Fruit fly (Drosophila melanogaster) whole organism, pupa: ENCODE measurements around the gene CG15059.

Experiments used
- CG10348 ChIP-seq: fragments of 200-800 bp; sonication (Bioruptor generic); IDR thresholded peaks from 2 replicates; pipeline ENCODE4 v1.3.6; 2022; ENCODE audit warnings: missing biosample characterization, missing genetic modification characterization
- CG13204 ChIP-seq: fragments of 200-800 bp; sonication (Bioruptor generic); optimal IDR thresholded peaks from 2 replicates; lab custom pipeline; 2018; ENCODE audit warnings: missing biosample characterization, mild to moderate bottlenecking, missing genetic modification characterization, moderate library complexity
- CG15710 ChIP-seq: fragments of 200-800 bp; sonication (Bioruptor generic); optimal IDR thresholded peaks from 2 replicates; lab custom pipeline; 2018; ENCODE audit warnings: missing biosample characterization, mild to moderate bottlenecking, missing genetic modification characterization, moderate library complexity
- CG32121 ChIP-seq: fragments of 200-800 bp; sonication (Bioruptor generic); IDR thresholded peaks from 2 replicates; pipeline ENCODE4 v1.3.6; 2022; ENCODE audit warnings: missing biosample characterization, missing genetic modification characterization
- CG4496 ChIP-seq: fragments of 200-800 bp; sonication (Bioruptor generic); IDR thresholded peaks from 3 replicates; pipeline ENCODE4 v1.3.6; 2022; ENCODE audit warnings: missing biosample characterization, missing genetic modification characterization
- CG8159 ChIP-seq: fragments of 200-800 bp; sonication (Bioruptor generic); optimal IDR thresholded peaks from 3 replicates; lab custom pipeline; 2018; ENCODE audit warnings: missing biosample characterization, mild to moderate bottlenecking, missing genetic modification characterization, moderate library complexity
- CG8301 ChIP-seq: fragments of 200-800 bp; sonication (Bioruptor generic); optimal IDR thresholded peaks from 2 replicates; lab custom pipeline; 2018; ENCODE audit warnings: missing biosample characterization, mild to moderate bottlenecking, missing genetic modification characterization
- D1 ChIP-seq: fragments of 200-800 bp; sonication (Bioruptor generic); optimal IDR thresholded peaks from 2 replicates; lab custom pipeline; 2018; ENCODE audit warnings: missing biosample characterization, mild to moderate bottlenecking, missing genetic modification characterization, moderate library complexity
- EcR ChIP-seq: fragments of 200-800 bp; sonication (Bioruptor generic); optimal IDR thresholded peaks from 3 replicates; lab custom pipeline; 2019; ENCODE audit warnings: missing biosample characterization, missing genetic modification characterization, mild to moderate bottlenecking, moderate library complexity, missing genetic modification reagents
- Ets98B ChIP-seq: fragments of 200-800 bp; sonication (Bioruptor generic); IDR thresholded peaks from 2 replicates; pipeline ENCODE4 v1.3.6; 2022; ENCODE audit warnings: missing biosample characterization, missing genetic modification characterization
- Pif1A ChIP-seq: fragments of 200-800 bp; sonication (Bioruptor generic); optimal IDR thresholded peaks from 3 replicates; lab custom pipeline; 2016; ENCODE audit warnings: missing biosample characterization, missing genetic modification characterization
- fd96Ca ChIP-seq: fragments of 200-800 bp; sonication (Bioruptor generic); IDR thresholded peaks from 3 replicates; pipeline ENCODE4 v1.3.6; 2022; ENCODE audit warnings: missing biosample characterization, missing genetic modification characterization
- gl ChIP-seq: fragments of 200-800 bp; sonication (Bioruptor generic); optimal IDR thresholded peaks from 2 replicates; lab custom pipeline; 2018; ENCODE audit warnings: missing biosample characterization, mild to moderate bottlenecking, missing genetic modification characterization

- TF ChIP-seq CG8301 (no peak), gl (tag; lab: Kevin White, UChicago) (no peak), CG32121 (no peak), CG10348 (no peak), CG8159 (tag; lab: Kevin White, UChicago) (no peak), EcR (GFP tag; lab: Kevin White, UChicago) (no peak), Ets98B (no peak), CG13204 (GFP tag; lab: Kevin White, UChicago) (no peak), CG15710 (tag; lab: Kevin White, UChicago) (no peak), fd96Ca (GFP tag; lab: Robert Waterston, UW) (no peak), D1 (no peak), Pif1A (GFP tag; lab: Kevin White, UChicago) (no peak), CG4496 (GFP tag; lab: Robert Waterston, UW) (no peak)
These were observed 19.4 kb upstream of the CG15059 start for dm6 chrX:18278706-18279105.
